ENCODE assay signal across 1 fruit fly cellular context in genomic region chr3L:14543971-14544655, dm6.
TF ChIP-seq lines count a peak whose summit lies in the region.

No protein-coding gene starts in this region.

TF ChIP-seq in whole organism, embryonic, 481 proteins besides CTCF, POLR2A, EP300 and RAD21 (continued from another document):
- TF ChIP-seq ac (GFP tag; optimal IDR thresholded peaks at IDR 0.05; lab: Kevin White, UChicago) (no peak), Hmr (GFP tag; optimal IDR thresholded peaks at IDR 0.05; lab: Kevin White, UChicago) (peak; percentile 33), NC2α (GFP tag; optimal IDR thresholded peaks at IDR 0.05; lab: Kevin White, UChicago) (no peak), pita (GFP tag; optimal IDR thresholded peaks at IDR 0.05; lab: Kevin White, UChicago) (no peak), CG34422 (GFP tag; IDR thresholded peaks at IDR 0.05; lab: Robert Waterston, UW) (0 out of 3 replicates have a peak, but pooled peaks have one; percentile 31), CG9727 (GFP tag; optimal IDR thresholded peaks at IDR 0.05; lab: Kevin White, UChicago) (peak; percentile 11), CG17829 (tag; optimal IDR thresholded peaks at IDR 0.05; lab: Kevin White, UChicago) (peak; percentile 24), Hey (tag; optimal IDR thresholded peaks at IDR 0.05; lab: Kevin White, UChicago) (no peak), CG17568 (GFP tag; optimal IDR thresholded peaks at IDR 0.05; lab: Kevin White, UChicago) (peak; percentile 1), gem (tag; optimal IDR thresholded peaks at IDR 0.05; lab: Kevin White, UChicago) (peak; percentile 0), NC2β (GFP tag; optimal IDR thresholded peaks at IDR 0.05; lab: Kevin White, UChicago) (no peak), dmrt99B (tag; optimal IDR thresholded peaks at IDR 0.05; lab: Kevin White, UChicago) (peak; percentile 20), CG31441 (GFP tag; IDR thresholded peaks at IDR 0.05; lab: Robert Waterston, UW) (peak; percentile 36; the same call in 1 of the 2 replicates), cas (GFP tag; IDR thresholded peaks at IDR 0.05; lab: Robert Waterston, UW) (no peak), CG16815 (GFP tag; optimal IDR thresholded peaks at IDR 0.05; lab: Kevin White, UChicago) (no peak), Scr (GFP tag; IDR thresholded peaks at IDR 0.05; lab: Robert Waterston, UW; ENCODE audit: partially characterized antibody) (peak; percentile 23; the same call in 1 of the 2 replicates), ham (GFP tag; IDR thresholded peaks at IDR 0.05; lab: Robert Waterston, UW) (no peak), abd-A (tag; optimal IDR thresholded peaks at IDR 0.05; lab: Kevin White, UChicago) (peak; percentile 79), bbx (GFP tag; IDR thresholded peaks at IDR 0.05; lab: Robert Waterston, UW; ENCODE audit: partially characterized antibody) (peak; percentile 10; the same call in 1 of the 2 replicates), sisA (GFP tag; IDR thresholded peaks at IDR 0.05; lab: Robert Waterston, UW) (no peak), CG13296 (GFP tag; optimal IDR thresholded peaks at IDR 0.05; lab: Kevin White, UChicago) (peak; percentile 34), Ravus (GFP tag; IDR thresholded peaks at IDR 0.05; lab: Robert Waterston, UW) (no peak), Med (GFP tag; lab: Kevin White, UChicago) (peak; percentile 93), HLH4C (GFP tag; IDR thresholded peaks at IDR 0.05; lab: Robert Waterston, UW; ENCODE audit: partially characterized antibody) (peak; percentile 75), sens (GFP tag; lab: Kevin White, UChicago) (peak; percentile 74), ro (GFP tag; IDR thresholded peaks at IDR 0.05; lab: Robert Waterston, UW) (no peak), stwl (tag; optimal IDR thresholded peaks at IDR 0.05; lab: Kevin White, UChicago) (no peak), CG32767 (GFP tag; IDR thresholded peaks at IDR 0.05; lab: Robert Waterston, UW) (0 out of 2 replicates have a peak, but pooled peaks have one; percentile 23), dpn (GFP tag; optimal IDR thresholded peaks at IDR 0.05; lab: Kevin White, UChicago) (no peak), CG12299 (tag; optimal IDR thresholded peaks at IDR 0.05; lab: Kevin White, UChicago) (no peak), Lpt (GFP tag; optimal IDR thresholded peaks at IDR 0.05; lab: Kevin White, UChicago) (no peak), CG17359 (tag; optimal IDR thresholded peaks at IDR 0.05; lab: Kevin White, UChicago) (peak; percentile 46), Dip2 (GFP tag; IDR thresholded peaks at IDR 0.05; lab: Robert Waterston, UW) (no peak), CoRest (tag; optimal IDR thresholded peaks at IDR 0.05; lab: Kevin White, UChicago) (peak; percentile 3), HLH3B (GFP tag; IDR thresholded peaks at IDR 0.05; lab: Robert Waterston, UW) (peak; percentile 41; the same call in 1 of the 2 replicates), row (GFP tag; IDR thresholded peaks at IDR 0.05; lab: Robert Waterston, UW) (peak; percentile 14; the same call in 1 of the 3 replicates), CG12104 (GFP tag; optimal IDR thresholded peaks at IDR 0.05; lab: Kevin White, UChicago) (no peak), schlank (tag; optimal IDR thresholded peaks at IDR 0.05; lab: Kevin White, UChicago) (peak; percentile 12), gcm (GFP tag; optimal IDR thresholded peaks at IDR 0.05; lab: Kevin White, UChicago) (no peak), CG18619 (GFP tag; optimal IDR thresholded peaks at IDR 0.05; lab: Kevin White, UChicago) (no peak), mirr (GFP tag; optimal IDR thresholded peaks at IDR 0.05; lab: Kevin White, UChicago) (peak; percentile 56), sqz (GFP tag; optimal IDR thresholded peaks at IDR 0.05; lab: Kevin White, UChicago) (peak; percentile 94), gfzf (GFP tag; optimal IDR thresholded peaks at IDR 0.05; lab: Kevin White, UChicago) (no peak), Sox102F (GFP tag; optimal IDR thresholded peaks at IDR 0.05; lab: Kevin White, UChicago) (no peak), D (optimal IDR thresholded peaks at IDR 0.05; lab: Kevin White, UChicago) (no peak), D (GFP tag; optimal IDR thresholded peaks at IDR 0.05; lab: Kevin White, UChicago) (no peak)
